Worm (Caenorhabditis elegans) whole organism, L1 larva: Measurements from ENCODE around the gene ivd-1.

Experiments used
- C04F5.9 ChIP-seq: sonication (generic microtip); optimal IDR thresholded peaks from 2 replicates; lab custom pipeline; 2016; ENCODE audit warnings: missing genetic modification characterization, missing compliant biosample characterization
- F16B12.6 ChIP-seq: fragments of 150-350 bp; optimal IDR thresholded peaks from 2 replicates; lab custom pipeline; 2014; ENCODE audit warnings: missing biosample characterization, missing genetic modification characterization
- Y116A8C.19 ChIP-seq: sonication (generic microtip); optimal IDR thresholded peaks from 2 replicates; lab custom pipeline; 2016; ENCODE audit warnings: missing compliant biosample characterization, missing genetic modification characterization, borderline replicate concordance
- ama-1 ChIP-seq: fragments of 150-350 bp; optimal IDR thresholded peaks from 2 replicates; lab custom pipeline; 2014
- blmp-1 ChIP-seq: fragments of 150-350 bp; optimal IDR thresholded peaks from 2 replicates; lab custom pipeline; 2014; ENCODE audit warnings: missing biosample characterization, missing genetic modification characterization
- ceh-8 ChIP-seq: fragments of 200-800 bp; sonication (Bioruptor generic); optimal IDR thresholded peaks from 2 replicates; lab custom pipeline; 2018; ENCODE audit warnings: mild to moderate bottlenecking, missing genetic modification characterization, moderate library complexity, missing compliant biosample characterization
- ceh-82 ChIP-seq, 3 experiments: fragments of 150-350 bp in 1 of 3; sonication (generic microtip) in 2 of 3; optimal IDR thresholded peaks; 2 replicates each; lab custom pipeline; 2014 to 2017; ENCODE audit warnings: missing biosample characterization in 3 of 3, missing genetic modification characterization in 3 of 3
- ceh-88 ChIP-seq: fragments of 200-800 bp; sonication (Bioruptor generic); IDR thresholded peaks from 2 replicates; pipeline ENCODE4 v1.3.6; 2022; ENCODE audit warnings: missing genetic modification characterization, missing compliant biosample characterization
- ceh-90 ChIP-seq: sonication (generic microtip); optimal IDR thresholded peaks from 2 replicates; lab custom pipeline; 2016; ENCODE audit warnings: missing genetic modification characterization, missing compliant biosample characterization
- ces-1 ChIP-seq: fragments of 150-350 bp; optimal IDR thresholded peaks from 2 replicates; lab custom pipeline; 2014; ENCODE audit warnings: missing biosample characterization, missing genetic modification reagents, missing genetic modification characterization
- dpl-1 ChIP-seq, 3 experiments: fragments of 150-350 bp in 2 of 3; sonication (generic microtip) in 1 of 3; optimal IDR thresholded peaks; 2 replicates each; lab custom pipeline; 2014 to 2017; ENCODE audit warnings: missing biosample characterization in 3 of 3, missing genetic modification characterization in 3 of 3, missing genetic modification reagents in 3 of 3
- ets-5 ChIP-seq: fragments of 200-800 bp; sonication (Bioruptor generic); IDR thresholded peaks from 2 replicates; pipeline ENCODE4 v1.3.6; 2022; ENCODE audit warnings: missing genetic modification characterization, missing compliant biosample characterization
- fkh-4 ChIP-seq: sonication (generic microtip); optimal IDR thresholded peaks from 2 replicates; lab custom pipeline; 2016; ENCODE audit warnings: missing compliant biosample characterization, missing genetic modification characterization, borderline replicate concordance
- fkh-8 ChIP-seq: sonication (generic microtip); optimal IDR thresholded peaks from 2 replicates; lab custom pipeline; 2016; ENCODE audit warnings: mild to moderate bottlenecking, missing genetic modification characterization, missing compliant biosample characterization
- hlh-17 ChIP-seq: fragments of 200-800 bp; sonication (Bioruptor generic); optimal IDR thresholded peaks from 2 replicates; lab custom pipeline; 2018; ENCODE audit warnings: missing genetic modification characterization, mild to moderate bottlenecking, missing compliant biosample characterization, moderate library complexity, borderline replicate concordance
- hlh-4 ChIP-seq: sonication (generic microtip); optimal IDR thresholded peaks from 2 replicates; lab custom pipeline; 2016; ENCODE audit warnings: mild to moderate bottlenecking, missing genetic modification characterization, missing compliant biosample characterization
- irx-1 ChIP-seq: sonication (generic microtip); optimal IDR thresholded peaks from 2 replicates; lab custom pipeline; 2016; ENCODE audit warnings: missing genetic modification characterization, missing compliant biosample characterization
- isw-1 ChIP-seq: fragments of 200-800 bp; sonication (Bioruptor generic); IDR thresholded peaks from 2 replicates; pipeline ENCODE4 v1.3.6; 2022; ENCODE audit warnings: missing genetic modification characterization, missing compliant biosample characterization
- lin-35 ChIP-seq, 2 experiments: fragments of 150-350 bp; optimal IDR thresholded peaks; 2 replicates each; lab custom pipeline; 2014; ENCODE audit warnings: missing biosample characterization in 2 of 2, missing genetic modification characterization in 2 of 2, missing genetic modification reagents in 2 of 2
- lin-39 ChIP-seq: fragments of 150-350 bp; optimal IDR thresholded peaks from 2 replicates; lab custom pipeline; 2014; ENCODE audit warnings: missing biosample characterization, missing genetic modification reagents, missing genetic modification characterization
- lir-3 ChIP-seq: sonication (generic microtip); optimal IDR thresholded peaks from 2 replicates; lab custom pipeline; 2016; ENCODE audit warnings: mild to moderate bottlenecking, missing genetic modification characterization, moderate library complexity, missing compliant biosample characterization; ENCODE audit not compliant: poor library complexity
- lsy-2 ChIP-seq, 2 experiments: fragments of 150-350 bp; optimal IDR thresholded peaks; 2 replicates each; lab custom pipeline; 2014; ENCODE audit warnings: missing biosample characterization in 2 of 2, missing genetic modification characterization in 2 of 2
- mab-9 ChIP-seq: fragments of 200-800 bp; sonication (Bioruptor generic); IDR thresholded peaks from 2 replicates; pipeline ENCODE4 v1.3.6; 2022; ENCODE audit warnings: missing genetic modification reagents, missing genetic modification characterization, missing compliant biosample characterization
- mdl-1 ChIP-seq, 2 experiments: fragments of 150-350 bp; optimal IDR thresholded peaks; 2 replicates each; lab custom pipeline; 2014 to 2017; ENCODE audit warnings: missing biosample characterization in 2 of 2, missing genetic modification characterization in 2 of 2, inconsistent platforms in 1 of 2
- nhr-12 ChIP-seq: sonication (generic microtip); optimal IDR thresholded peaks from 2 replicates; lab custom pipeline; 2017; ENCODE audit warnings: missing biosample characterization, missing genetic modification characterization
- nhr-19 ChIP-seq: fragments of 200-800 bp; sonication (Bioruptor generic); conservative IDR thresholded peaks from 2 replicates; pipeline ENCODE4 v1.3.6; 2022; ENCODE audit warnings: missing genetic modification characterization, missing compliant biosample characterization
- nhr-20 ChIP-seq: sonication (generic microtip); optimal IDR thresholded peaks from 2 replicates; lab custom pipeline; 2016; ENCODE audit warnings: mild to moderate bottlenecking, missing genetic modification characterization, missing compliant biosample characterization
- nhr-237 ChIP-seq: fragments of 150-350 bp; optimal IDR thresholded peaks from 2 replicates; lab custom pipeline; 2014; ENCODE audit warnings: missing biosample characterization, missing genetic modification characterization
- nhr-28 ChIP-seq: fragments of 150-350 bp; optimal IDR thresholded peaks from 2 replicates; lab custom pipeline; 2014; ENCODE audit warnings: missing biosample characterization, missing genetic modification characterization
- nhr-47 ChIP-seq: sonication (generic microtip); optimal IDR thresholded peaks from 2 replicates; lab custom pipeline; 2016; ENCODE audit warnings: mild to moderate bottlenecking, missing genetic modification characterization, moderate library complexity, missing compliant biosample characterization
- nhr-71 ChIP-seq: sonication (generic microtip); optimal IDR thresholded peaks from 2 replicates; lab custom pipeline; 2016; ENCODE audit warnings: mild to moderate bottlenecking, missing genetic modification characterization, moderate library complexity, missing compliant biosample characterization
- nhr-76 ChIP-seq: sonication (generic microtip); optimal IDR thresholded peaks from 2 replicates; lab custom pipeline; 2017; ENCODE audit warnings: missing biosample characterization, missing genetic modification characterization
- nhr-77 ChIP-seq: fragments of 150-350 bp; optimal IDR thresholded peaks from 2 replicates; lab custom pipeline; 2014; ENCODE audit warnings: missing biosample characterization, missing genetic modification characterization
- nhr-84 ChIP-seq: sonication (generic microtip); optimal IDR thresholded peaks from 2 replicates; lab custom pipeline; 2017; ENCODE audit warnings: missing biosample characterization, missing genetic modification characterization
- nhr-85 ChIP-seq: sonication (generic microtip); peaks from one replicate; lab custom pipeline; 2016; ENCODE audit warnings: missing genetic modification characterization, inconsistent platforms, missing compliant biosample characterization
- nhr-90 ChIP-seq: sonication (generic microtip); optimal IDR thresholded peaks from 2 replicates; lab custom pipeline; 2016; ENCODE audit warnings: mild to moderate bottlenecking, missing genetic modification characterization, missing compliant biosample characterization; ENCODE audit not compliant: poor library complexity
- pag-3 ChIP-seq: sonication (generic microtip); optimal IDR thresholded peaks from 2 replicates; lab custom pipeline; 2017; ENCODE audit warnings: missing genetic modification characterization, mild to moderate bottlenecking, missing compliant biosample characterization, antibody characterized with exemption, borderline replicate concordance; ENCODE audit not compliant: insufficient read depth
- pqm-1 ChIP-seq: sonication (generic microtip); optimal IDR thresholded peaks from 3 replicates; lab custom pipeline; 2017; ENCODE audit warnings: missing biosample characterization, missing genetic modification characterization
- rnt-1 ChIP-seq: sonication (generic microtip); optimal IDR thresholded peaks from 2 replicates; lab custom pipeline; 2016; ENCODE audit warnings: mild to moderate bottlenecking, missing genetic modification characterization, moderate library complexity, missing compliant biosample characterization
- skn-1 ChIP-seq: fragments of 150-350 bp; optimal IDR thresholded peaks from 2 replicates; lab custom pipeline; 2014; ENCODE audit warnings: missing biosample characterization, missing genetic modification characterization
- snpc-4 ChIP-seq: fragments of 150-350 bp; optimal IDR thresholded peaks from 2 replicates; lab custom pipeline; 2014; ENCODE audit warnings: missing biosample characterization, missing genetic modification characterization
- snu-23 ChIP-seq: sonication (generic microtip); optimal IDR thresholded peaks from 2 replicates; lab custom pipeline; 2016; ENCODE audit warnings: missing genetic modification characterization, missing compliant biosample characterization
- sox-4 ChIP-seq: sonication (generic microtip); optimal IDR thresholded peaks from 2 replicates; lab custom pipeline; 2016; ENCODE audit warnings: missing genetic modification characterization, missing compliant biosample characterization
- sptf-1 ChIP-seq: fragments of 150-350 bp; optimal IDR thresholded peaks from 2 replicates; lab custom pipeline; 2014; ENCODE audit warnings: missing biosample characterization, missing genetic modification characterization
- sup-37 ChIP-seq: fragments of 200-800 bp; sonication (Bioruptor generic); optimal IDR thresholded peaks from 2 replicates; lab custom pipeline; 2018; ENCODE audit warnings: mild to moderate bottlenecking, missing genetic modification characterization, missing compliant biosample characterization
- swsn-7 ChIP-seq: sonication (generic microtip); optimal IDR thresholded peaks from 2 replicates; lab custom pipeline; 2016; ENCODE audit warnings: missing genetic modification characterization, missing compliant biosample characterization
- tbx-2 ChIP-seq: sonication (generic microtip); optimal IDR thresholded peaks from 2 replicates; lab custom pipeline; 2016; ENCODE audit warnings: missing genetic modification characterization, missing compliant biosample characterization
- unc-130 ChIP-seq: fragments of 150-350 bp; optimal IDR thresholded peaks from 2 replicates; lab custom pipeline; 2017; ENCODE audit warnings: missing biosample characterization, missing genetic modification characterization, inconsistent platforms
- unc-86 ChIP-seq: sonication (generic microtip); optimal IDR thresholded peaks from 2 replicates; lab custom pipeline; 2016; ENCODE audit warnings: missing genetic modification characterization, missing compliant biosample characterization
- xbp-1 ChIP-seq: sonication (generic microtip); optimal IDR thresholded peaks from 2 replicates; lab custom pipeline; 2016; ENCODE audit warnings: missing genetic modification characterization, missing compliant biosample characterization
- zip-4 ChIP-seq: fragments of 200-800 bp; sonication (Bioruptor generic); optimal IDR thresholded peaks from 2 replicates; lab custom pipeline; 2018; ENCODE audit warnings: mild to moderate bottlenecking, missing genetic modification characterization, moderate library complexity, missing compliant biosample characterization
- ztf-11 ChIP-seq, 2 experiments: sonication (generic microtip); optimal IDR thresholded peaks; 2 replicates each; lab custom pipeline; 2016 to 2017; ENCODE audit warnings: missing genetic modification characterization in 2 of 2, missing biosample characterization in 1 of 2, missing compliant biosample characterization in 1 of 2
- ztf-4 ChIP-seq: fragments of 150-350 bp; optimal IDR thresholded peaks from 2 replicates; lab custom pipeline; 2014; ENCODE audit warnings: missing biosample characterization, missing genetic modification characterization

Gene ivd-1

DNA sequence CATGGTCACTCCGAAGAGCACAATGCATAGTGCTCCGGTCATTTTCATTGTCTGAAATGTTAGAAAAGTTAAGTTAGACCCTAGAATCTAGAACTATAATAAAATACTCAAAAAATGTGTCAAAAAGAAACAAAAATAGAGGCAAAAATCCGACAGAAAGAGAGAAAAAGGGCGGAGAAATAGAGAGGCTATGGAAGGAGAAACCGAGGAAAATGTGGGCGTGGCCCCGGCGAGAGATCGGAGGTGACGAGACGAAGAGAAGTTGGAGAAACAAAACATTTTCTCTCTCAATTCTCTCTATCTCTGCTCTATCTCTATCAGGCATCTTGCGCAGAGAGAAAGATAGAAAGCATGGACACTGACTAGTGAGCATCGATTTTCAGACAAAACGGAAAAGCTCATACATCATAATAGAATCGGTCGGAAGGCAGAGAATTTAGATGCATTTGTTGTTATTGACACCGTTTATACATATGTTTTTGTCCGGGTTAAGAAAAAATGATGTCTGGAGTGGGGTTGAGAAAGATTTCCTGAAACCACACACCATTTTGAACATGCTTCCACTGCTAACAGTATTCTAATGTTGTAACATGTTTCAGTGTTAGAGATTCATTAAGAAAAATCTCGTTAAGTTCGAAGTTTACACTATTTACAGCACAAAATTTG is 14.7 kb upstream of the ivd-1 start, which contains the start of gene C02B10.3 (continued):
- TF ChIP-seq isw-1 (GFP tag; lab: Robert Waterston, UW) (peak; percentile 29), hlh-17 (GFP tag; lab: Kevin White, UChicago) (no peak), snu-23 (GFP tag; lab: Kevin White, UChicago) (peak; percentile 46), nhr-76 (no peak), nhr-237 (no peak), unc-86 (peak; percentile 21), ztf-11 (tag; optimal IDR thresholded peaks at IDR 0.05; lab: Kevin White, UChicago) (no peak), lin-39 (tag; lab: Kevin White, UChicago) (no peak), ztf-4 (tag; lab: Kevin White, UChicago) (no peak), sptf-1 (tag; lab: Kevin White, UChicago) (no peak), pag-3 (tag; lab: Kevin White, UChicago) (no peak), nhr-77 (tag; lab: Kevin White, UChicago) (peak; percentile 12), mab-9 (no peak), swsn-7 (peak; percentile 30), ceh-90 (no peak), fkh-8 (tag; lab: Kevin White, UChicago) (peak; percentile 60), nhr-90 (tag; lab: Kevin White, UChicago) (no peak), mdl-1 (tag; optimal IDR thresholded peaks at IDR 0.05; lab: Kevin White, UChicago) (no peak), pqm-1 (tag; lab: Kevin White, UChicago) (no peak), ets-5 (GFP tag; lab: Robert Waterston, UW) (no peak), ceh-8 (GFP tag; lab: Kevin White, UChicago) (no peak), nhr-19 (no peak), ama-1 (lab: Kevin White, UChicago) (no peak), sox-4 (no peak), lir-3 (tag; lab: Kevin White, UChicago) (no peak), nhr-12 (tag; lab: Kevin White, UChicago) (no peak), nhr-85 (tag; lab: Kevin White, UChicago) (no peak), skn-1 (tag; lab: Kevin White, UChicago) (peak; percentile 53), nhr-20 (tag; lab: Kevin White, UChicago) (no peak), nhr-84 (no peak), fkh-4 (tag; lab: Kevin White, UChicago) (no peak), F16B12.6 (tag; lab: Kevin White, UChicago) (peak; percentile 19), lin-35 (GFP tag; optimal IDR thresholded peaks at IDR 0.05; lab: Kevin White, UChicago) (peak in 1 of 2 experiments; percentile 44), ces-1 (GFP tag; lab: Kevin White, UChicago) (no peak), Y116A8C.19 (no peak), hlh-4 (no peak), snpc-4 (tag; lab: Kevin White, UChicago) (no peak), blmp-1 (tag; lab: Kevin White, UChicago) (peak; percentile 61), sup-37 (GFP tag; lab: Kevin White, UChicago) (no peak), unc-130 (tag; lab: Kevin White, UChicago) (no peak), tbx-2 (tag; lab: Kevin White, UChicago) (peak; percentile 25), irx-1 (tag; lab: Kevin White, UChicago) (no peak), zip-4 (no peak), nhr-28 (no peak), rnt-1 (tag; lab: Kevin White, UChicago) (no peak), nhr-47 (peak; percentile 62), lsy-2 (tag; optimal IDR thresholded peaks at IDR 0.05; lab: Kevin White, UChicago) (peak; percentile 19 to 75), ceh-88 (no peak), xbp-1 (tag; lab: Kevin White, UChicago) (no peak), C04F5.9 (tag; lab: Kevin White, UChicago) (no peak), nhr-71 (tag; lab: Kevin White, UChicago) (no peak), dpl-1 (GFP tag; optimal IDR thresholded peaks at IDR 0.05; lab: Kevin White, UChicago) (no peak), ceh-82 (tag; optimal IDR thresholded peaks at IDR 0.05; lab: Kevin White, UChicago) (peak in 2 of 3 experiments; percentile 36 to 70)
